Fruit fly (Drosophila melanogaster) whole organism, prepupa: ENCODE results near the gene CG18662.
A peak's percentile ranks its signal among the peaks of the same experiment; 100 is the strongest.

Experiments
- CG10631 ChIP-seq: fragments of 200-800 bp; sonication (Bioruptor generic); optimal IDR thresholded peaks from 2 replicates; lab custom pipeline; 2016; ENCODE audit warnings: missing biosample characterization, missing genetic modification characterization
- CG11762 ChIP-seq: fragments of 200-800 bp; sonication (Bioruptor generic); optimal IDR thresholded peaks from 3 replicates; lab custom pipeline; 2016; ENCODE audit warnings: missing biosample characterization, missing genetic modification characterization; ENCODE audit not compliant: insufficient read depth
- CG11902 ChIP-seq: fragments of 200-800 bp; sonication (Bioruptor generic); optimal IDR thresholded peaks from 3 replicates; lab custom pipeline; 2016; ENCODE audit warnings: missing biosample characterization, missing genetic modification characterization
- CG15336 ChIP-seq: fragments of 200-800 bp; sonication (Bioruptor generic); IDR thresholded peaks from 2 replicates; pipeline ENCODE4 v1.3.6; 2022; ENCODE audit warnings: missing biosample characterization, missing genetic modification characterization
- CG1621 ChIP-seq: fragments of 200-800 bp; sonication (Bioruptor generic); optimal IDR thresholded peaks from 3 replicates; lab custom pipeline; 2018; ENCODE audit warnings: missing biosample characterization, mild to moderate bottlenecking, missing genetic modification characterization
- CG16779 ChIP-seq: fragments of 200-800 bp; sonication (Bioruptor generic); optimal IDR thresholded peaks from 3 replicates; lab custom pipeline; 2017; ENCODE audit warnings: missing biosample characterization, mild to moderate bottlenecking, missing genetic modification characterization
- CG32006 ChIP-seq: fragments of 200-800 bp; sonication (Bioruptor generic); optimal IDR thresholded peaks from 3 replicates; lab custom pipeline; 2017; ENCODE audit warnings: missing biosample characterization, mild to moderate bottlenecking, missing genetic modification characterization
- CG3919 ChIP-seq: fragments of 200-800 bp; sonication (Bioruptor generic); optimal IDR thresholded peaks from 3 replicates; lab custom pipeline; 2016; ENCODE audit warnings: missing biosample characterization, missing genetic modification characterization
- CG6163 ChIP-seq: fragments of 200-800 bp; sonication (Bioruptor generic); IDR thresholded peaks from 3 replicates; pipeline ENCODE4 v1.3.6; 2022; ENCODE audit warnings: missing biosample characterization, missing genetic modification characterization
- CG6792 ChIP-seq: fragments of 200-800 bp; sonication (Bioruptor generic); optimal IDR thresholded peaks from 3 replicates; lab custom pipeline; 2016; ENCODE audit warnings: missing biosample characterization, missing genetic modification characterization
- CG6808 ChIP-seq: fragments of 200-800 bp; sonication (Bioruptor generic); optimal IDR thresholded peaks from 3 replicates; lab custom pipeline; 2017; ENCODE audit warnings: missing biosample characterization, missing genetic modification characterization, mild to moderate bottlenecking, moderate library complexity, missing genetic modification reagents
- CG7368 ChIP-seq: fragments of 200-800 bp; sonication (Bioruptor generic); optimal IDR thresholded peaks from 3 replicates; lab custom pipeline; 2016; ENCODE audit warnings: missing biosample characterization, missing genetic modification characterization
- CG8119 ChIP-seq: fragments of 200-800 bp; sonication (Bioruptor generic); IDR thresholded peaks from 3 replicates; pipeline ENCODE4 v1.3.6; 2022; ENCODE audit warnings: missing biosample characterization, missing genetic modification characterization
- CG8319 ChIP-seq: fragments of 200-800 bp; sonication (Bioruptor generic); optimal IDR thresholded peaks from 3 replicates; lab custom pipeline; 2016; ENCODE audit warnings: missing biosample characterization, missing genetic modification characterization
- Eip75B ChIP-seq: fragments of 200-800 bp; sonication (Bioruptor generic); optimal IDR thresholded peaks from 3 replicates; lab custom pipeline; 2016; ENCODE audit warnings: missing biosample characterization, missing genetic modification characterization
- Eip78C ChIP-seq: fragments of 200-800 bp; sonication (Bioruptor generic); peaks from one replicate; lab custom pipeline; 2016; ENCODE audit warnings: missing biosample characterization, missing genetic modification characterization
- Ets21C ChIP-seq: fragments of 200-800 bp; sonication (Bioruptor generic); optimal IDR thresholded peaks from 3 replicates; lab custom pipeline; 2016; ENCODE audit warnings: missing biosample characterization, missing genetic modification characterization
- Ets96B ChIP-seq: fragments of 200-800 bp; optimal IDR thresholded peaks from 2 replicates; lab custom pipeline; 2019; ENCODE audit warnings: missing biosample characterization, mild to moderate bottlenecking, missing genetic modification characterization, moderate library complexity
- Gug ChIP-seq: fragments of 200-800 bp; sonication (Bioruptor generic); IDR thresholded peaks from 2 replicates; pipeline ENCODE4 v1.3.6; 2022; ENCODE audit warnings: missing biosample characterization, missing genetic modification characterization
- Hr38 ChIP-seq: sonication (Bioruptor generic); optimal IDR thresholded peaks from 2 replicates; lab custom pipeline; 2016; ENCODE audit warnings: missing biosample characterization, missing genetic modification characterization
- Hr39 ChIP-seq: fragments of 200-800 bp; sonication (Bioruptor generic); optimal IDR thresholded peaks from 2 replicates; lab custom pipeline; 2016; ENCODE audit warnings: missing biosample characterization, missing genetic modification characterization
- Hr4 ChIP-seq: fragments of 200-800 bp; sonication (Bioruptor generic); optimal IDR thresholded peaks from 3 replicates; lab custom pipeline; 2016; ENCODE audit warnings: missing biosample characterization, missing genetic modification characterization
- OdsH ChIP-seq: fragments of 200-800 bp; sonication (Bioruptor generic); optimal IDR thresholded peaks from 3 replicates; lab custom pipeline; 2016; ENCODE audit warnings: missing biosample characterization, missing genetic modification characterization
- Smox ChIP-seq: fragments of 200-800 bp; sonication (Bioruptor generic); optimal IDR thresholded peaks from 3 replicates; lab custom pipeline; 2016; ENCODE audit warnings: missing biosample characterization, missing genetic modification characterization
- Sox15 ChIP-seq: fragments of 200-800 bp; sonication (Bioruptor generic); optimal IDR thresholded peaks from 3 replicates; lab custom pipeline; 2016; ENCODE audit warnings: missing biosample characterization, missing genetic modification characterization
- acj6 ChIP-seq: fragments of 200-800 bp; sonication (Bioruptor generic); optimal IDR thresholded peaks from 3 replicates; lab custom pipeline; 2016; ENCODE audit warnings: missing biosample characterization, missing genetic modification characterization
- cyc ChIP-seq: fragments of 200-800 bp; sonication (Bioruptor generic); optimal IDR thresholded peaks from 3 replicates; lab custom pipeline; 2016; ENCODE audit warnings: missing biosample characterization, missing genetic modification characterization
- dsx ChIP-seq: fragments of 200-800 bp; optimal IDR thresholded peaks from 3 replicates; lab custom pipeline; 2019; ENCODE audit warnings: missing biosample characterization, mild to moderate bottlenecking, missing genetic modification characterization, moderate library complexity; ENCODE audit not compliant: poor library complexity, severe bottlenecking
- fd59A ChIP-seq: fragments of 200-800 bp; sonication (Bioruptor generic); optimal IDR thresholded peaks from 2 replicates; lab custom pipeline; 2017; ENCODE audit warnings: missing biosample characterization, mild to moderate bottlenecking, missing genetic modification characterization, missing genetic modification reagents
- fkh ChIP-seq: fragments of 200-800 bp; sonication (Bioruptor generic); optimal IDR thresholded peaks from 3 replicates; lab custom pipeline; 2017; ENCODE audit warnings: missing biosample characterization, mild to moderate bottlenecking, missing genetic modification characterization, moderate library complexity
- pdm3 ChIP-seq: fragments of 200-800 bp; sonication (Bioruptor generic); optimal IDR thresholded peaks from 3 replicates; lab custom pipeline; 2016; ENCODE audit warnings: missing biosample characterization, missing genetic modification characterization
- spab ChIP-seq: fragments of 200-800 bp; sonication (Bioruptor generic); optimal IDR thresholded peaks from 2 replicates; lab custom pipeline; 2017; ENCODE audit warnings: missing biosample characterization, mild to moderate bottlenecking, missing genetic modification characterization, missing genetic modification reagents
- ss ChIP-seq, 2 experiments: fragments of 200-800 bp; sonication (Bioruptor generic); optimal IDR thresholded peaks; 2 replicates in 1 of 2; 3 replicates in 1 of 2; lab custom pipeline; 2017 to 2018; ENCODE audit warnings: mild to moderate bottlenecking in 2 of 2, missing biosample characterization in 2 of 2, missing genetic modification characterization in 2 of 2, moderate library complexity in 1 of 2
- svp ChIP-seq: fragments of 200-800 bp; sonication (Bioruptor generic); peaks from one replicate; lab custom pipeline; 2016; ENCODE audit warnings: missing biosample characterization, missing genetic modification characterization
- topi ChIP-seq: fragments of 200-800 bp; sonication (Bioruptor generic); optimal IDR thresholded peaks from 3 replicates; lab custom pipeline; 2016; ENCODE audit warnings: missing biosample characterization, missing genetic modification characterization
- vri ChIP-seq: fragments of 200-800 bp; sonication (Bioruptor generic); optimal IDR thresholded peaks from 3 replicates; lab custom pipeline; 2016; ENCODE audit warnings: missing biosample characterization, mild to moderate bottlenecking, missing genetic modification characterization

Gene CG18662

dm6 chr2L:8952194-8953037, 28.0 kb upstream of the CG18662 start (continued):
- TF ChIP-seq CG8319 (GFP tag; lab: Kevin White, UChicago) (peak; percentile 36), fkh (GFP tag; lab: Kevin White, UChicago) (no peak), fd59A (GFP tag; lab: Kevin White, UChicago) (peak; percentile 14), spab (GFP tag; lab: Kevin White, UChicago) (peak; percentile 15), cyc (GFP tag; lab: Kevin White, UChicago) (peak; percentile 56), pdm3 (GFP tag; lab: Kevin White, UChicago) (peak; percentile 70), Hr39 (GFP tag; lab: Kevin White, UChicago) (peak; percentile 66), ss (GFP tag; optimal IDR thresholded peaks at IDR 0.05; lab: Kevin White, UChicago) (no peak), Smox (GFP tag; lab: Kevin White, UChicago) (peak; percentile 55), Ets96B (no peak), CG8119 (GFP tag; lab: Robert Waterston, UW) (no peak; the same call in 2 of the 3 replicates), CG16779 (tag; lab: Kevin White, UChicago) (no peak), CG3919 (GFP tag; lab: Kevin White, UChicago) (peak; percentile 61), CG6163 (GFP tag; lab: Robert Waterston, UW) (peak; percentile 76), CG11762 (GFP tag; lab: Kevin White, UChicago) (peak; percentile 41), Eip75B (peak; percentile 18), CG15336 (GFP tag; lab: Robert Waterston, UW) (peak; percentile 65), CG7368 (GFP tag; lab: Kevin White, UChicago) (peak; percentile 31), Ets21C (GFP tag; lab: Kevin White, UChicago) (peak; percentile 54), Hr38 (GFP tag; lab: Kevin White, UChicago) (no peak), CG32006 (GFP tag; lab: Kevin White, UChicago) (peak; percentile 54), vri (GFP tag; lab: Kevin White, UChicago) (peak; percentile 80), CG1621 (tag; lab: Kevin White, UChicago) (no peak), Hr4 (peak; percentile 47)

dm6 chr2L:8955597-8956335, 24.7 kb upstream of the CG18662 start:
- TF ChIP-seq fkh (GFP tag; lab: Kevin White, UChicago) (peak; percentile 66), Sox15 (GFP tag; lab: Kevin White, UChicago) (no peak)

- TF ChIP-seq Eip78C (peak; percentile 25), svp (GFP tag; lab: Kevin White, UChicago) (peak; percentile 53), CG11902 (GFP tag; lab: Kevin White, UChicago) (no peak), CG6792 (no peak), Gug (GFP tag; lab: Robert Waterston, UW) (no peak), CG10631 (GFP tag; lab: Kevin White, UChicago) (no peak)
- TF ChIP-seq, all 60 proteins: peak for 2
These were observed 24.1 kb upstream of the CG18662 start for dm6 chr2L:8956336-8956726.

- no peak for TF ChIP-seq Ets96B
- TF ChIP-seq topi (GFP tag; lab: Kevin White, UChicago): no peak
- no peak for TF ChIP-seq CG6808
- TF ChIP-seq Gug (GFP tag; lab: Robert Waterston, UW): no peak
- TF ChIP-seq svp (GFP tag; lab: Kevin White, UChicago): no peak
- no peak for TF ChIP-seq dsx (GFP tag; lab: Kevin White, UChicago)
- no peak for TF ChIP-seq pdm3 (GFP tag; lab: Kevin White, UChicago)
- TF ChIP-seq spab (GFP tag; lab: Kevin White, UChicago): no peak
- no peak for TF ChIP-seq acj6 (GFP tag; lab: Kevin White, UChicago)
- TF ChIP-seq OdsH (GFP tag; lab: Kevin White, UChicago): no peak
- TF ChIP-seq, all 60 proteins: peak for 0
These were observed 23.3 kb upstream of the CG18662 start for dm6 chr2L:8957152-8957551.
